Worm (Caenorhabditis elegans) whole organism, late embryonic: ENCODE data around the gene C27C12.4.

Experiments used
- C38D4.7 ChIP-seq: fragments of 200-800 bp; sonication (Bioruptor generic); optimal IDR thresholded peaks from 2 replicates; lab custom pipeline; 2018; ENCODE audit warnings: mild to moderate bottlenecking, missing genetic modification characterization, moderate library complexity, missing compliant biosample characterization
- Y22D7AL.16 ChIP-seq: sonication (generic microtip); optimal IDR thresholded peaks from 2 replicates; lab custom pipeline; 2016; ENCODE audit warnings: missing genetic modification characterization, missing compliant biosample characterization
- ama-1 ChIP-seq: fragments of 150-350 bp; optimal IDR thresholded peaks from 2 replicates; lab custom pipeline; 2014
- ceh-18 ChIP-seq: sonication (generic microtip); optimal IDR thresholded peaks from 2 replicates; lab custom pipeline; 2016; ENCODE audit warnings: missing genetic modification characterization, missing compliant biosample characterization
- ceh-2 ChIP-seq: sonication (generic microtip); optimal IDR thresholded peaks from 2 replicates; lab custom pipeline; 2016; ENCODE audit warnings: missing genotype, missing genetic modification characterization, missing compliant biosample characterization
- ceh-24 ChIP-seq: sonication (generic microtip); optimal IDR thresholded peaks from 2 replicates; lab custom pipeline; 2016; ENCODE audit warnings: mild to moderate bottlenecking, missing genetic modification characterization, missing compliant biosample characterization
- ceh-34 ChIP-seq: sonication (generic microtip); optimal IDR thresholded peaks from 2 replicates; lab custom pipeline; 2016; ENCODE audit warnings: mild to moderate bottlenecking, missing genetic modification characterization, missing compliant biosample characterization
- ceh-45 ChIP-seq: fragments of 200-800 bp; sonication (Bioruptor generic); IDR thresholded peaks from 2 replicates; pipeline ENCODE4 v1.3.6; 2022; ENCODE audit warnings: missing genetic modification reagents, missing genetic modification characterization, missing compliant biosample characterization
- ceh-48 ChIP-seq: sonication (generic microtip); optimal IDR thresholded peaks from 2 replicates; lab custom pipeline; 2016; ENCODE audit warnings: missing genetic modification characterization, inconsistent platforms, missing compliant biosample characterization
- ceh-6 ChIP-seq: fragments of 200-800 bp; sonication (Bioruptor generic); optimal IDR thresholded peaks from 2 replicates; lab custom pipeline; 2018; ENCODE audit warnings: mild to moderate bottlenecking, missing genetic modification characterization, missing compliant biosample characterization
- che-1 ChIP-seq: sonication (generic microtip); optimal IDR thresholded peaks from 2 replicates; lab custom pipeline; 2016; ENCODE audit warnings: mild to moderate bottlenecking, missing genetic modification characterization, missing compliant biosample characterization
- dmd-4 ChIP-seq: sonication (generic microtip); optimal IDR thresholded peaks from 2 replicates; lab custom pipeline; 2016; ENCODE audit warnings: borderline replicate concordance, missing genetic modification characterization, missing compliant biosample characterization
- dve-1 ChIP-seq: sonication (generic microtip); optimal IDR thresholded peaks from 2 replicates; lab custom pipeline; 2017; ENCODE audit warnings: antibody characterized with exemption, mild to moderate bottlenecking, missing genetic modification characterization, missing compliant biosample characterization
- elt-4 ChIP-seq: sonication (generic microtip); optimal IDR thresholded peaks from 2 replicates; lab custom pipeline; 2016; ENCODE audit warnings: missing genetic modification characterization, missing compliant biosample characterization
- eyg-1 ChIP-seq: sonication (generic microtip); optimal IDR thresholded peaks from 2 replicates; lab custom pipeline; 2016; ENCODE audit warnings: missing genotype, missing genetic modification characterization, missing compliant biosample characterization
- fax-1 ChIP-seq: sonication (generic microtip); optimal IDR thresholded peaks from 2 replicates; lab custom pipeline; 2016; ENCODE audit warnings: missing genotype, missing genetic modification characterization, missing compliant biosample characterization
- fkh-6 ChIP-seq: sonication (generic microtip); optimal IDR thresholded peaks from 2 replicates; lab custom pipeline; 2016; ENCODE audit warnings: missing genetic modification characterization, missing compliant biosample characterization
- gmeb-2 ChIP-seq: sonication (generic microtip); optimal IDR thresholded peaks from 2 replicates; lab custom pipeline; 2016; ENCODE audit warnings: missing genetic modification characterization, inconsistent platforms, missing compliant biosample characterization
- hlh-13 ChIP-seq: fragments of 200-800 bp; sonication (Bioruptor generic); optimal IDR thresholded peaks from 2 replicates; lab custom pipeline; 2018; ENCODE audit warnings: mild to moderate bottlenecking, missing genetic modification characterization, missing compliant biosample characterization
- hlh-30 ChIP-seq: sonication (generic microtip); optimal IDR thresholded peaks from 2 replicates; lab custom pipeline; 2017; ENCODE audit warnings: antibody characterized with exemption, missing genetic modification characterization, missing compliant biosample characterization; ENCODE audit not compliant: insufficient read depth
- hlh-6 ChIP-seq: sonication (generic microtip); optimal IDR thresholded peaks from 2 replicates; lab custom pipeline; 2016; ENCODE audit warnings: missing genotype, missing genetic modification characterization, missing compliant biosample characterization
- hlh-8 ChIP-seq: sonication (generic microtip); optimal IDR thresholded peaks from 2 replicates; lab custom pipeline; 2016; ENCODE audit warnings: missing genotype, missing genetic modification characterization, missing compliant biosample characterization
- lim-6 ChIP-seq: sonication (generic microtip); optimal IDR thresholded peaks from 2 replicates; lab custom pipeline; 2016; ENCODE audit warnings: missing genetic modification characterization, missing compliant biosample characterization
- madf-2 ChIP-seq: sonication (generic microtip); optimal IDR thresholded peaks from 2 replicates; lab custom pipeline; 2017; ENCODE audit warnings: missing genetic modification characterization, missing compliant biosample characterization
- mec-3 ChIP-seq: sonication (generic microtip); optimal IDR thresholded peaks from 2 replicates; lab custom pipeline; 2016; ENCODE audit warnings: borderline replicate concordance, missing genetic modification characterization, missing compliant biosample characterization
- nfya-1 ChIP-seq: sonication (generic microtip); optimal IDR thresholded peaks from 2 replicates; lab custom pipeline; 2017; ENCODE audit warnings: missing genetic modification characterization, mild to moderate bottlenecking, missing compliant biosample characterization, antibody characterized with exemption, moderate library complexity
- nhr-232 ChIP-seq: sonication (generic microtip); optimal IDR thresholded peaks from 2 replicates; lab custom pipeline; 2016; ENCODE audit warnings: missing genetic modification characterization, missing compliant biosample characterization
- npax-4 ChIP-seq: sonication (generic microtip); optimal IDR thresholded peaks from 2 replicates; lab custom pipeline; 2016; ENCODE audit warnings: missing genetic modification characterization, missing compliant biosample characterization
- odd-2 ChIP-seq: sonication (generic microtip); optimal IDR thresholded peaks from 2 replicates; lab custom pipeline; 2017; ENCODE audit warnings: antibody characterized with exemption, mild to moderate bottlenecking, missing genetic modification characterization, missing compliant biosample characterization
- pag-3 ChIP-seq: sonication (generic microtip); optimal IDR thresholded peaks from 2 replicates; lab custom pipeline; 2016; ENCODE audit warnings: missing compliant biosample characterization, missing genetic modification characterization, borderline replicate concordance
- pat-9 ChIP-seq: fragments of 200-800 bp; sonication (Bioruptor generic); optimal IDR thresholded peaks from 2 replicates; lab custom pipeline; 2018; ENCODE audit warnings: mild to moderate bottlenecking, missing genetic modification characterization, moderate library complexity, missing compliant biosample characterization
- pha-4 ChIP-seq: fragments of 150-350 bp; optimal IDR thresholded peaks from 2 replicates; lab custom pipeline; 2018; ENCODE audit warnings: missing biosample characterization, missing genetic modification reagents, missing genetic modification characterization
- pqm-1 ChIP-seq: sonication (generic microtip); optimal IDR thresholded peaks from 2 replicates; lab custom pipeline; 2016; ENCODE audit warnings: missing genetic modification characterization, missing compliant biosample characterization
- pros-1 ChIP-seq: fragments of 150-350 bp; optimal IDR thresholded peaks from 2 replicates; lab custom pipeline; 2014; ENCODE audit warnings: missing biosample characterization, missing genetic modification reagents, missing genetic modification characterization
- ref-2 ChIP-seq: sonication (generic microtip); optimal IDR thresholded peaks from 2 replicates; lab custom pipeline; 2016; ENCODE audit warnings: missing genetic modification characterization, missing compliant biosample characterization
- rnt-1 ChIP-seq: sonication (generic microtip); optimal IDR thresholded peaks from 2 replicates; lab custom pipeline; 2016; ENCODE audit warnings: missing genetic modification characterization, missing compliant biosample characterization
- sdc-2 ChIP-seq: sonication (generic microtip); optimal IDR thresholded peaks from 2 replicates; lab custom pipeline; 2016; ENCODE audit warnings: missing genotype, missing genetic modification characterization, missing compliant biosample characterization
- syd-9 ChIP-seq: sonication (generic microtip); optimal IDR thresholded peaks from 2 replicates; lab custom pipeline; 2016; ENCODE audit warnings: mild to moderate bottlenecking, missing genetic modification characterization, moderate library complexity, missing compliant biosample characterization
- tbx-2 ChIP-seq: sonication (generic microtip); optimal IDR thresholded peaks from 2 replicates; lab custom pipeline; 2016; ENCODE audit warnings: missing genetic modification characterization, missing compliant biosample characterization
- ttx-3 ChIP-seq: sonication (generic microtip); optimal IDR thresholded peaks from 2 replicates; lab custom pipeline; 2016; ENCODE audit warnings: missing genetic modification reagents, missing genetic modification characterization, missing compliant biosample characterization
- unc-3 ChIP-seq, 2 experiments: fragments of 200-800 bp in 1 of 2; sonication (Bioruptor generic) in 1 of 2; sonication (generic microtip) in 1 of 2; conservative IDR thresholded peaks in 1 of 2; optimal IDR thresholded peaks in 1 of 2; 2 replicates each; pipeline versions ENCODE4 v1.3.6 to Lab custom; 2016 to 2022; ENCODE audit warnings: missing compliant biosample characterization in 2 of 2, missing genetic modification characterization in 2 of 2, missing genetic modification reagents in 1 of 2
- unc-42 ChIP-seq: sonication (generic microtip); optimal IDR thresholded peaks from 2 replicates; lab custom pipeline; 2016; ENCODE audit warnings: missing genotype, missing genetic modification characterization, missing compliant biosample characterization
- unc-55 ChIP-seq: sonication (generic microtip); optimal IDR thresholded peaks from 2 replicates; lab custom pipeline; 2017; ENCODE audit warnings: missing biosample characterization, missing genetic modification reagents, missing genetic modification characterization
- unc-86 ChIP-seq: sonication (generic microtip); optimal IDR thresholded peaks from 2 replicates; lab custom pipeline; 2016; ENCODE audit warnings: missing genetic modification characterization, missing compliant biosample characterization
- ztf-16 ChIP-seq: sonication (generic microtip); optimal IDR thresholded peaks from 2 replicates; lab custom pipeline; 2017; ENCODE audit warnings: missing genetic modification characterization, missing compliant biosample characterization

The C27C12.4 gene

ce11 chrX:14818464-14819259 is 35.2 kb upstream of the C27C12.4 start, which contains the start of gene epn-1 (continued):
- TF ChIP-seq ref-2 (tag; lab: Kevin White, UChicago) (peak; percentile 94), unc-86 (tag; lab: Kevin White, UChicago) (peak; percentile 22), unc-42 (tag; lab: Kevin White, UChicago) (peak; percentile 78), odd-2 (tag; lab: Kevin White, UChicago) (no peak), fkh-6 (tag; lab: Kevin White, UChicago) (peak; percentile 21), ceh-24 (no peak), pag-3 (tag; lab: Kevin White, UChicago) (peak; percentile 62), npax-4 (tag; lab: Kevin White, UChicago) (no peak), elt-4 (tag; lab: Kevin White, UChicago) (no peak), ttx-3 (tag; lab: Kevin White, UChicago) (no peak), nhr-232 (tag; lab: Kevin White, UChicago) (peak; percentile 41), pros-1 (tag; lab: Kevin White, UChicago) (peak; percentile 94), ceh-48 (tag; lab: Kevin White, UChicago) (no peak), ceh-45 (GFP tag; lab: Robert Waterston, UW) (no peak), hlh-13 (GFP tag; lab: Kevin White, UChicago) (no peak), nfya-1 (tag; lab: Kevin White, UChicago) (peak; percentile 91), hlh-6 (peak; percentile 59), rnt-1 (tag; lab: Kevin White, UChicago) (peak; percentile 95), ceh-2 (tag; lab: Kevin White, UChicago) (peak; percentile 83), lim-6 (tag; lab: Kevin White, UChicago) (peak; percentile 64), ama-1 (peak; percentile 27), madf-2 (tag; lab: Kevin White, UChicago) (peak; percentile 81), ceh-18 (tag; lab: Kevin White, UChicago) (peak; percentile 97), hlh-30 (tag; lab: Kevin White, UChicago) (peak; percentile 99)

- TF ChIP-seq ztf-16 (tag; lab: Kevin White, UChicago) (no peak), ref-2 (tag; lab: Kevin White, UChicago) (no peak), ama-1 (no peak), hlh-8 (tag; lab: Kevin White, UChicago) (no peak), pros-1 (tag; lab: Kevin White, UChicago) (no peak), tbx-2 (tag; lab: Kevin White, UChicago) (no peak), gmeb-2 (tag; lab: Kevin White, UChicago) (no peak), dmd-4 (tag; lab: Kevin White, UChicago) (no peak), unc-86 (tag; lab: Kevin White, UChicago) (no peak), elt-4 (tag; lab: Kevin White, UChicago) (no peak), pha-4 (tag; lab: Kevin White, UChicago) (no peak), pat-9 (tag; lab: Kevin White, UChicago) (no peak), hlh-6 (no peak), mec-3 (tag; lab: Kevin White, UChicago) (no peak), che-1 (no peak), C38D4.7 (GFP tag; lab: Kevin White, UChicago) (no peak), hlh-13 (GFP tag; lab: Kevin White, UChicago) (no peak), ceh-6 (no peak), Y22D7AL.16 (tag; lab: Kevin White, UChicago) (no peak)
These were observed 34.4 kb upstream of the C27C12.4 start for ce11 chrX:14819495-14819894.

- TF ChIP-seq eyg-1 (no peak), ama-1 (no peak), tbx-2 (tag; lab: Kevin White, UChicago) (peak; percentile 67), pqm-1 (tag; lab: Kevin White, UChicago) (no peak), sdc-2 (peak; percentile 76), unc-86 (tag; lab: Kevin White, UChicago) (no peak), unc-55 (GFP tag; lab: Kevin White, UChicago) (peak; percentile 78), syd-9 (tag; lab: Kevin White, UChicago) (peak; percentile 8), hlh-30 (tag; lab: Kevin White, UChicago) (peak; percentile 93), che-1 (no peak), ceh-34 (peak; percentile 65), unc-3 (GFP tag; conservative IDR thresholded peaks at IDR 0.05; lab: Robert Waterston, UW) (no peak), unc-3 (tag; optimal IDR thresholded peaks at IDR 0.05; lab: Kevin White, UChicago) (no peak), ceh-2 (tag; lab: Kevin White, UChicago) (peak; percentile 40), ceh-18 (tag; lab: Kevin White, UChicago) (peak; percentile 38), pat-9 (tag; lab: Kevin White, UChicago) (no peak), dve-1 (tag; lab: Kevin White, UChicago) (no peak), fax-1 (tag; lab: Kevin White, UChicago) (no peak), nfya-1 (tag; lab: Kevin White, UChicago) (peak; percentile 75)
These were observed 29.3 kb upstream of the C27C12.4 start, which contains the start of gene mbk-1 for ce11 chrX:14824490-14825050. Gene mbk-1 (minus strand): TSS chrX:14824540.
